Worm (Caenorhabditis elegans) whole organism, L1 larva: ENCODE data around the gene C17H11.5.

Source experiments
- nhr-28 ChIP-seq: fragments of 150-350 bp; optimal IDR thresholded peaks from 2 replicates; lab custom pipeline; 2014; ENCODE audit warnings: missing biosample characterization, missing genetic modification characterization
- pag-3 ChIP-seq: sonication (generic microtip); optimal IDR thresholded peaks from 2 replicates; lab custom pipeline; 2017; ENCODE audit warnings: missing genetic modification characterization, mild to moderate bottlenecking, missing compliant biosample characterization, antibody characterized with exemption, borderline replicate concordance; ENCODE audit not compliant: insufficient read depth
- tbx-2 ChIP-seq: sonication (generic microtip); optimal IDR thresholded peaks from 2 replicates; lab custom pipeline; 2016; ENCODE audit warnings: missing genetic modification characterization, missing compliant biosample characterization
- ztf-4 ChIP-seq: fragments of 150-350 bp; optimal IDR thresholded peaks from 2 replicates; lab custom pipeline; 2014; ENCODE audit warnings: missing biosample characterization, missing genetic modification characterization

DNA sequence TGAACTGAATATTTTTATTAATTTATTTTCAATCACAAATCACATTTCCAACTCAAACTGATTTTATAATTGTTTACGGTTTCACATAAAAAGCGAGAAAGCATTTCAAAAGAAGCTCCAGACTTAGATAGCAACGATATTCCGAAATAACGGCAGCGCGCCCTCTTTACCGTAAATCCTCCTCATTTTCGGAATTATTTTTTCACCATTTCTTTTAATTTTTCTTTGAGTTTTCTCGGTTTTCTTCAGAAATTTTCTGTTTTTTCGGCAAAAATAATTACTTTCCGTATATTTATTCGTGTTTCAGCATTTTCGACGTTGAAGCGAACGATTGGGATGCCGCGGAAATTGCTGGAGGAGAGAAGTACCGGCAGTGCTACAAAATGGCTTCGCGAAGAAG, 37.5 kb downstream of the C17H11.5 start, which contains the start of gene C02B8.1:
- no peak for TF ChIP-seq ztf-4 (tag; lab: Kevin White, UChicago)
- no peak for TF ChIP-seq tbx-2 (tag; lab: Kevin White, UChicago)
- no peak for TF ChIP-seq nhr-28 (tag; lab: Kevin White, UChicago)
- no peak for TF ChIP-seq pag-3 (tag; lab: Kevin White, UChicago)
